Worm (Caenorhabditis elegans) whole organism, L4 larva: ENCODE results near the gene C33F10.8.

Experiments
- F10B5.3 ChIP-seq: sonication (generic microtip); optimal IDR thresholded peaks from 2 replicates; lab custom pipeline; 2016; ENCODE audit warnings: mild to moderate bottlenecking, missing genetic modification characterization, missing compliant biosample characterization
- F49E8.2 ChIP-seq: sonication (generic microtip); optimal IDR thresholded peaks from 2 replicates; lab custom pipeline; 2016; ENCODE audit warnings: missing compliant biosample characterization, mild to moderate bottlenecking, missing genetic modification characterization, borderline replicate concordance
- Y75B8A.6 ChIP-seq: fragments of 200-800 bp; sonication (Bioruptor generic); IDR thresholded peaks from 2 replicates; pipeline ENCODE4 v1.3.6; 2022; ENCODE audit warnings: missing genetic modification reagents, missing genetic modification characterization, missing compliant biosample characterization
- aha-1 ChIP-seq: fragments of 150-350 bp; peaks from one replicate; lab custom pipeline; 2014; ENCODE audit warnings: missing biosample characterization, missing genetic modification characterization
- arid-1 ChIP-seq: fragments of 200-800 bp; sonication (Bioruptor generic); conservative IDR thresholded peaks from 2 replicates; pipeline ENCODE4 v1.3.6; 2022; ENCODE audit warnings: missing genetic modification reagents, missing genetic modification characterization, missing compliant biosample characterization
- ceh-28 ChIP-seq: fragments of 150-350 bp; optimal IDR thresholded peaks from 2 replicates; lab custom pipeline; 2014; ENCODE audit warnings: missing biosample characterization, missing genetic modification reagents, missing genetic modification characterization
- ceh-32 ChIP-seq: sonication (generic microtip); optimal IDR thresholded peaks from 2 replicates; lab custom pipeline; 2016; ENCODE audit warnings: mild to moderate bottlenecking, missing genetic modification characterization, missing compliant biosample characterization; ENCODE audit not compliant: poor library complexity
- ceh-44 ChIP-seq: fragments of 200-800 bp; sonication (Bioruptor generic); IDR thresholded peaks from 2 replicates; pipeline ENCODE4 v1.3.6; 2022; ENCODE audit warnings: missing genetic modification reagents, missing genetic modification characterization, missing compliant biosample characterization
- daf-16 ChIP-seq, 3 experiments: sonication (generic microtip); optimal IDR thresholded peaks; 2 replicates each; lab custom pipeline; 2016 to 2017; ENCODE audit warnings: missing genetic modification characterization in 3 of 3, missing genetic modification reagents in 3 of 3, mild to moderate bottlenecking in 2 of 3, missing compliant biosample characterization in 2 of 3, missing biosample characterization in 1 of 3, moderate library complexity in 1 of 3
- dmd-9 ChIP-seq: fragments of 200-800 bp; sonication (Bioruptor generic); IDR thresholded peaks from 2 replicates; pipeline ENCODE4 v1.3.6; 2022; ENCODE audit warnings: missing genetic modification reagents, missing genetic modification characterization, missing compliant biosample characterization
- hif-1 ChIP-seq, 2 experiments: sonication (generic microtip); optimal IDR thresholded peaks; 2 replicates each; lab custom pipeline; 2016 to 2017; ENCODE audit warnings: missing compliant biosample characterization in 2 of 2, missing genetic modification characterization in 2 of 2, missing genetic modification reagents in 2 of 2, missing genotype in 2 of 2, mild to moderate bottlenecking in 1 of 2
- lin-38 ChIP-seq: fragments of 200-800 bp; sonication (Bioruptor generic); IDR thresholded peaks from 2 replicates; pipeline ENCODE4 v1.3.6; 2022; ENCODE audit warnings: missing genetic modification reagents, missing genetic modification characterization, missing compliant biosample characterization
- nhr-25 ChIP-seq: sonication (generic microtip); optimal IDR thresholded peaks from 2 replicates; lab custom pipeline; 2017; ENCODE audit warnings: missing genetic modification characterization, mild to moderate bottlenecking, missing compliant biosample characterization, antibody characterized with exemption, moderate library complexity, borderline replicate concordance; ENCODE audit not compliant: insufficient read depth
- nhr-42 ChIP-seq: fragments of 200-800 bp; sonication (Bioruptor generic); IDR thresholded peaks from 2 replicates; pipeline ENCODE4 v1.3.6; 2022; ENCODE audit warnings: missing genetic modification characterization, missing compliant biosample characterization
- pha-4 ChIP-seq, 2 experiments: fragments of 150-350 bp in 1 of 2; fragments of 200-800 bp in 1 of 2; sonication (Bioruptor generic) in 1 of 2; IDR thresholded peaks in 1 of 2; optimal IDR thresholded peaks in 1 of 2; 2 replicates each; pipeline versions ENCODE4 v1.3.6 to Lab custom; 2014 to 2022; ENCODE audit warnings: missing genetic modification characterization in 2 of 2, missing genetic modification reagents in 2 of 2, missing biosample characterization in 1 of 2, missing compliant biosample characterization in 1 of 2
- pqm-1 ChIP-seq: sonication (generic microtip); optimal IDR thresholded peaks from 2 replicates; lab custom pipeline; 2017; ENCODE audit warnings: missing biosample characterization, missing genetic modification characterization
- spr-3 ChIP-seq: fragments of 200-800 bp; sonication (Bioruptor generic); optimal IDR thresholded peaks from 2 replicates; lab custom pipeline; 2018; ENCODE audit warnings: mild to moderate bottlenecking, missing genetic modification characterization, missing compliant biosample characterization
- unc-62 ChIP-seq, 3 experiments: fragments of 150-350 bp in 1 of 3; sonication (generic microtip); optimal IDR thresholded peaks in 2 of 3; peaks in 1 of 3; 1 replicate in 1 of 3; 2 replicates in 2 of 3; lab custom pipeline; 2014 to 2017; ENCODE audit warnings: missing biosample characterization in 3 of 3, missing genetic modification characterization in 3 of 3, missing genetic modification reagents in 3 of 3, missing genotype in 1 of 3

The C33F10.8 gene

ce11 chrII:4776933-4777332 lies 48.1 kb downstream of the C33F10.8 start, which contains the start of gene F26G1.11 (continued):
- TF ChIP-seq nhr-25 (tag; lab: Kevin White, UChicago) (no peak), daf-16 (GFP tag; optimal IDR thresholded peaks at IDR 0.05; lab: Kevin White, UChicago) (no peak), daf-16 (tag; optimal IDR thresholded peaks at IDR 0.05; lab: Kevin White, UChicago) (peak; percentile 73), ceh-32 (tag; lab: Kevin White, UChicago) (no peak), pha-4 (GFP tag; IDR thresholded peaks at IDR 0.05; lab: Robert Waterston, UW) (no peak), pha-4 (tag; optimal IDR thresholded peaks at IDR 0.05; lab: Kevin White, UChicago) (no peak), dmd-9 (no peak), pqm-1 (peak; percentile 86), ceh-44 (GFP tag; lab: Robert Waterston, UW) (no peak), F49E8.2 (tag; lab: Kevin White, UChicago) (no peak)

ce11 chrII:4775802-4776201 lies 49.2 kb downstream of the C33F10.8 start:
- TF ChIP-seq unc-62 (GFP tag; optimal IDR thresholded peaks at IDR 0.05 in 1 of 2; lab: Kevin White, UChicago) (peak in 1 of 2 experiments; percentile 96), unc-62 (tag; optimal IDR thresholded peaks at IDR 0.05; lab: Kevin White, UChicago) (no peak), lin-38 (GFP tag; lab: Robert Waterston, UW) (no peak)

DNA sequence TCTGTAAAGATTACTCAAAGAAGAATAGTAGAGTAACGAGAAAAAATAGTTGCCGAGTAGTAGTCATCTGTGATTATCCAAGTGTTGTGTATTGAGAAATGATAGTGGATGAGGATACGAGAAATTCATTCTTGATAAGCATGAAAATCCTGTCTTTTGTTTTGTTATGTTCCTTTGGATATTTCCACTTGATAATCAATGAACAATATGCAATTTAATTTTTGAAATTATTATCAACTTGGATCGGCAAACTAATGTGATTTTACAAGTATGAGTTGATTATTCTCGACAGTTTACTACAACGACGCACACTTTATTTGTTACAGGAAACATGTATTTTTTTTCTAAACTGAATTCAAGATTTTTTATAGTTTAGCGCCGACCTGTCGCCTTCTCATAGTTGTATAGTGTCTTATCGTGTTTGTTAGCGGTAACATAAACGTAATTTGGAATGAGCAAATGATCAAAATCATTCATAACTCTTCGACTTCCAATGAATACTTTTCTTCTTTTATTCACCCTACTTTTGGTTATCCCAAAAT lies 51.1 kb downstream of the C33F10.8 start, which contains the start of the genes F26G1.9 and F26G1.10:
Gene F26G1.9 (minus strand): TSS at position 101 of the 542 bp plus-strand sequence.
Gene F26G1.10 (plus strand): TSS at position 492 of the 542 bp plus-strand sequence.
- TF ChIP-seq F10B5.3 (tag; lab: Kevin White, UChicago): no peak
- TF ChIP-seq nhr-42 (GFP tag; lab: Robert Waterston, UW): no peak
- TF ChIP-seq ceh-28 (tag; lab: Kevin White, UChicago): no peak
- TF ChIP-seq aha-1: peak; percentile 22
- TF ChIP-seq arid-1: no peak
- no peak for TF ChIP-seq spr-3 (GFP tag; lab: Kevin White, UChicago)
- no peak for TF ChIP-seq hif-1 (tag; optimal IDR thresholded peaks at IDR 0.05; lab: Kevin White, UChicago)
- no peak for TF ChIP-seq Y75B8A.6
- TF ChIP-seq, all 104 proteins: peak for 1
